Worm (Caenorhabditis elegans) whole organism, mixed stage, embryonic: Measurements from ENCODE around the gene obr-1.

Source experiments
- ceh-39 ChIP-seq: fragments of 150-350 bp; optimal IDR thresholded peaks from 2 replicates; lab custom pipeline; 2014; ENCODE audit warnings: missing biosample characterization, missing genetic modification characterization
- ceh-83 ChIP-seq: fragments of 200-800 bp; sonication (Bioruptor generic); optimal IDR thresholded peaks from 2 replicates; lab custom pipeline; 2018; ENCODE audit warnings: mild to moderate bottlenecking, missing genetic modification characterization, missing compliant biosample characterization
- elt-3 ChIP-seq: fragments of 150-350 bp; optimal IDR thresholded peaks from 2 replicates; lab custom pipeline; 2014; ENCODE audit warnings: missing biosample characterization, missing genetic modification characterization
- ham-2 ChIP-seq: fragments of 200-800 bp; sonication (Bioruptor generic); optimal IDR thresholded peaks from 2 replicates; lab custom pipeline; 2018; ENCODE audit warnings: mild to moderate bottlenecking, missing genetic modification characterization, missing compliant biosample characterization
- lsy-2 ChIP-seq: fragments of 150-350 bp; optimal IDR thresholded peaks from 2 replicates; lab custom pipeline; 2014; ENCODE audit warnings: missing biosample characterization, missing genetic modification characterization
- mab-5 ChIP-seq: fragments of 150-350 bp; optimal IDR thresholded peaks from 2 replicates; lab custom pipeline; 2014; ENCODE audit warnings: missing biosample characterization, missing genetic modification characterization
- mep-1 ChIP-seq: fragments of 150-350 bp; optimal IDR thresholded peaks from 2 replicates; lab custom pipeline; 2017; ENCODE audit warnings: missing biosample characterization, missing genetic modification reagents, missing genetic modification characterization, inconsistent platforms
- mls-2 ChIP-seq: sonication (generic microtip); optimal IDR thresholded peaks from 2 replicates; lab custom pipeline; 2016; ENCODE audit warnings: mild to moderate bottlenecking, missing genetic modification characterization, moderate library complexity, missing compliant biosample characterization
- nhr-12 ChIP-seq: fragments of 150-350 bp; optimal IDR thresholded peaks from 2 replicates; lab custom pipeline; 2014; ENCODE audit warnings: missing biosample characterization, missing genetic modification characterization
- nhr-2 ChIP-seq: fragments of 150-350 bp; optimal IDR thresholded peaks from 2 replicates; lab custom pipeline; 2014; ENCODE audit warnings: missing biosample characterization, missing genetic modification characterization
- nhr-237 ChIP-seq: fragments of 150-350 bp; optimal IDR thresholded peaks from 2 replicates; lab custom pipeline; 2014; ENCODE audit warnings: missing biosample characterization, missing genetic modification characterization
- pha-4 ChIP-seq: fragments of 150-350 bp; optimal IDR thresholded peaks from 2 replicates; lab custom pipeline; 2018; ENCODE audit warnings: missing biosample characterization, missing genetic modification reagents, missing genetic modification characterization
- sem-2 ChIP-seq: fragments of 200-800 bp; sonication (Bioruptor generic); optimal IDR thresholded peaks from 2 replicates; lab custom pipeline; 2018; ENCODE audit warnings: mild to moderate bottlenecking, missing genetic modification characterization, missing compliant biosample characterization
- snpc-4 ChIP-seq: fragments of 150-350 bp; optimal IDR thresholded peaks from 2 replicates; lab custom pipeline; 2014; ENCODE audit warnings: missing biosample characterization, missing genetic modification characterization
- unc-39 ChIP-seq: fragments of 150-350 bp; optimal IDR thresholded peaks from 2 replicates; lab custom pipeline; 2014; ENCODE audit warnings: missing biosample characterization, missing genetic modification characterization
- zip-8 ChIP-seq: fragments of 150-350 bp; optimal IDR thresholded peaks from 2 replicates; lab custom pipeline; 2014; ENCODE audit warnings: missing biosample characterization, missing genetic modification characterization

Gene obr-1

ce11 chrIII:11218150-11218841 lies 52.4 kb downstream of the obr-1 start, which contains the start of the genes tbx-34 and wht-8:
Gene tbx-34 (minus strand): TSS chrIII:11218250.
Gene wht-8 (plus strand): TSS chrIII:11218791.
- TF ChIP-seq mep-1 (tag; lab: Kevin White, UChicago) (no peak), elt-3 (tag; lab: Kevin White, UChicago) (no peak), ceh-39 (tag; lab: Kevin White, UChicago) (no peak), pha-4 (tag; lab: Kevin White, UChicago) (no peak), nhr-12 (tag; lab: Kevin White, UChicago) (no peak), nhr-237 (tag; lab: Kevin White, UChicago) (no peak), snpc-4 (tag; lab: Kevin White, UChicago) (no peak), nhr-2 (tag; lab: Kevin White, UChicago) (no peak)

- TF ChIP-seq lsy-2 (tag; lab: Kevin White, UChicago) (no peak), elt-3 (tag; lab: Kevin White, UChicago) (no peak), zip-8 (tag; lab: Kevin White, UChicago) (no peak), mab-5 (no peak), pha-4 (tag; lab: Kevin White, UChicago) (no peak), mls-2 (tag; lab: Kevin White, UChicago) (no peak), unc-39 (tag; lab: Kevin White, UChicago) (no peak), sem-2 (GFP tag; lab: Kevin White, UChicago) (no peak), snpc-4 (tag; lab: Kevin White, UChicago) (no peak)
These were observed 62.3 kb downstream of the obr-1 start for ce11 chrIII:11208371-11208770.

ce11 chrIII:11207825-11208224 lies 62.9 kb downstream of the obr-1 start:
- TF ChIP-seq ham-2 (GFP tag; lab: Kevin White, UChicago) (peak; percentile 8), ceh-83 (GFP tag; lab: Kevin White, UChicago) (no peak)
